Worm (Caenorhabditis elegans) whole organism, late embryonic: ENCODE results near the gene T23F6.5.

ENCODE experiments used
- C08G9.2 ChIP-seq: sonication (generic microtip); optimal IDR thresholded peaks from 2 replicates; lab custom pipeline; 2016; ENCODE audit warnings: mild to moderate bottlenecking, missing genetic modification characterization, moderate library complexity, missing compliant biosample characterization
- F13H6.1 ChIP-seq: sonication (generic microtip); optimal IDR thresholded peaks from 2 replicates; lab custom pipeline; 2016; ENCODE audit warnings: missing genetic modification characterization, missing compliant biosample characterization
- T23F11.4 ChIP-seq: fragments of 200-800 bp; sonication (Bioruptor generic); optimal IDR thresholded peaks from 2 replicates; lab custom pipeline; 2018; ENCODE audit warnings: mild to moderate bottlenecking, missing genetic modification characterization, missing compliant biosample characterization
- ahr-1 ChIP-seq: sonication (generic microtip); optimal IDR thresholded peaks from 2 replicates; lab custom pipeline; 2016; ENCODE audit warnings: missing genetic modification characterization, missing compliant biosample characterization
- ama-1 ChIP-seq: fragments of 150-350 bp; optimal IDR thresholded peaks from 2 replicates; lab custom pipeline; 2014
- ceh-14 ChIP-seq: sonication (generic microtip); optimal IDR thresholded peaks from 2 replicates; lab custom pipeline; 2016; ENCODE audit warnings: missing genotype, missing genetic modification characterization, missing compliant biosample characterization
- ceh-18 ChIP-seq: sonication (generic microtip); optimal IDR thresholded peaks from 2 replicates; lab custom pipeline; 2016; ENCODE audit warnings: missing genetic modification characterization, missing compliant biosample characterization
- ceh-19 ChIP-seq: fragments of 200-800 bp; sonication (Bioruptor generic); optimal IDR thresholded peaks from 2 replicates; lab custom pipeline; 2018; ENCODE audit warnings: mild to moderate bottlenecking, missing genetic modification characterization, missing compliant biosample characterization
- ceh-24 ChIP-seq: sonication (generic microtip); optimal IDR thresholded peaks from 2 replicates; lab custom pipeline; 2016; ENCODE audit warnings: mild to moderate bottlenecking, missing genetic modification characterization, missing compliant biosample characterization
- ceh-30 ChIP-seq: fragments of 150-350 bp; optimal IDR thresholded peaks from 2 replicates; lab custom pipeline; 2014; ENCODE audit warnings: missing biosample characterization, missing genetic modification characterization
- ceh-34 ChIP-seq: sonication (generic microtip); optimal IDR thresholded peaks from 2 replicates; lab custom pipeline; 2016; ENCODE audit warnings: mild to moderate bottlenecking, missing genetic modification characterization, missing compliant biosample characterization
- ceh-45 ChIP-seq: fragments of 200-800 bp; sonication (Bioruptor generic); IDR thresholded peaks from 2 replicates; pipeline ENCODE4 v1.3.6; 2022; ENCODE audit warnings: missing genetic modification reagents, missing genetic modification characterization, missing compliant biosample characterization
- ceh-9 ChIP-seq: sonication (generic microtip); optimal IDR thresholded peaks from 2 replicates; lab custom pipeline; 2016; ENCODE audit warnings: mild to moderate bottlenecking, missing genetic modification characterization, inconsistent platforms, missing compliant biosample characterization
- che-1 ChIP-seq: sonication (generic microtip); optimal IDR thresholded peaks from 2 replicates; lab custom pipeline; 2016; ENCODE audit warnings: mild to moderate bottlenecking, missing genetic modification characterization, missing compliant biosample characterization
- elt-2 ChIP-seq: sonication (generic microtip); optimal IDR thresholded peaks from 2 replicates; lab custom pipeline; 2016; ENCODE audit warnings: missing genetic modification reagents, missing genetic modification characterization, missing compliant biosample characterization
- elt-4 ChIP-seq: sonication (generic microtip); optimal IDR thresholded peaks from 2 replicates; lab custom pipeline; 2016; ENCODE audit warnings: missing genetic modification characterization, missing compliant biosample characterization
- ets-4 ChIP-seq: sonication (generic microtip); optimal IDR thresholded peaks from 2 replicates; lab custom pipeline; 2016; ENCODE audit warnings: missing genetic modification characterization, missing compliant biosample characterization
- eyg-1 ChIP-seq: sonication (generic microtip); optimal IDR thresholded peaks from 2 replicates; lab custom pipeline; 2016; ENCODE audit warnings: missing genotype, missing genetic modification characterization, missing compliant biosample characterization
- fkh-10 ChIP-seq: fragments of 150-350 bp; optimal IDR thresholded peaks from 2 replicates; lab custom pipeline; 2014; ENCODE audit warnings: missing biosample characterization, missing genetic modification reagents, missing genetic modification characterization
- gmeb-2 ChIP-seq: sonication (generic microtip); optimal IDR thresholded peaks from 2 replicates; lab custom pipeline; 2016; ENCODE audit warnings: missing genetic modification characterization, inconsistent platforms, missing compliant biosample characterization
- hlh-8 ChIP-seq: sonication (generic microtip); optimal IDR thresholded peaks from 2 replicates; lab custom pipeline; 2016; ENCODE audit warnings: missing genotype, missing genetic modification characterization, missing compliant biosample characterization
- lim-6 ChIP-seq: sonication (generic microtip); optimal IDR thresholded peaks from 2 replicates; lab custom pipeline; 2016; ENCODE audit warnings: missing genetic modification characterization, missing compliant biosample characterization
- mec-3 ChIP-seq: sonication (generic microtip); optimal IDR thresholded peaks from 2 replicates; lab custom pipeline; 2016; ENCODE audit warnings: borderline replicate concordance, missing genetic modification characterization, missing compliant biosample characterization
- npax-4 ChIP-seq: sonication (generic microtip); optimal IDR thresholded peaks from 2 replicates; lab custom pipeline; 2016; ENCODE audit warnings: missing genetic modification characterization, missing compliant biosample characterization
- pag-3 ChIP-seq: sonication (generic microtip); optimal IDR thresholded peaks from 2 replicates; lab custom pipeline; 2016; ENCODE audit warnings: missing compliant biosample characterization, missing genetic modification characterization, borderline replicate concordance
- pat-9 ChIP-seq: fragments of 200-800 bp; sonication (Bioruptor generic); optimal IDR thresholded peaks from 2 replicates; lab custom pipeline; 2018; ENCODE audit warnings: mild to moderate bottlenecking, missing genetic modification characterization, moderate library complexity, missing compliant biosample characterization
- pha-4 ChIP-seq: fragments of 150-350 bp; optimal IDR thresholded peaks from 2 replicates; lab custom pipeline; 2018; ENCODE audit warnings: missing biosample characterization, missing genetic modification reagents, missing genetic modification characterization
- pqm-1 ChIP-seq: sonication (generic microtip); optimal IDR thresholded peaks from 2 replicates; lab custom pipeline; 2016; ENCODE audit warnings: missing genetic modification characterization, missing compliant biosample characterization
- pros-1 ChIP-seq: fragments of 150-350 bp; optimal IDR thresholded peaks from 2 replicates; lab custom pipeline; 2014; ENCODE audit warnings: missing biosample characterization, missing genetic modification reagents, missing genetic modification characterization
- sox-2 ChIP-seq: fragments of 200-800 bp; sonication (Bioruptor generic); IDR thresholded peaks from 2 replicates; pipeline ENCODE4 v1.3.6; 2022; ENCODE audit warnings: missing genetic modification reagents, missing genetic modification characterization, missing compliant biosample characterization
- syd-9 ChIP-seq: sonication (generic microtip); optimal IDR thresholded peaks from 2 replicates; lab custom pipeline; 2016; ENCODE audit warnings: mild to moderate bottlenecking, missing genetic modification characterization, moderate library complexity, missing compliant biosample characterization
- ttx-3 ChIP-seq: sonication (generic microtip); optimal IDR thresholded peaks from 2 replicates; lab custom pipeline; 2016; ENCODE audit warnings: missing genetic modification reagents, missing genetic modification characterization, missing compliant biosample characterization
- unc-86 ChIP-seq: sonication (generic microtip); optimal IDR thresholded peaks from 2 replicates; lab custom pipeline; 2016; ENCODE audit warnings: missing genetic modification characterization, missing compliant biosample characterization
- ztf-16 ChIP-seq: sonication (generic microtip); optimal IDR thresholded peaks from 2 replicates; lab custom pipeline; 2017; ENCODE audit warnings: missing genetic modification characterization, missing compliant biosample characterization

T23F6.5 gene

DNA sequence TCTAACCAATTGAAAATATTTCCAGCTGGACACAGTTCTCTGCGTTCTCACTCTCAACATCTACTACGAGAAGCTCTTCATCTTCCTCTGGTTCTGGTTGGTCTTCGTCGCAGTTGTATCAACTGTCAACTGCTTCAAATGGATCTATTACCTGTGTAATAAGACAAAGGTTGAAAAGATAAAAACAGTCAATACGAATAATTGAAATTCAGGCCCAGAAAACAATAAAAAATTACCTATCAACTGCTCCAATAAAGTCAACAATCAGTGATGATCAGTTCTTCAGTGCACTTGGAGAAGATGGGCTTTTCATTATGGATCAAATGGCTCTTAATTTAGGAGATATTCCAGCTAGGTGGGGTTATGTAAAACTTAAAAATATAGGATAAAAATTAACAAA lies 7.4 kb upstream of the T23F6.5 start:
- no peak for TF ChIP-seq F13H6.1 (tag; lab: Kevin White, UChicago)

DNA sequence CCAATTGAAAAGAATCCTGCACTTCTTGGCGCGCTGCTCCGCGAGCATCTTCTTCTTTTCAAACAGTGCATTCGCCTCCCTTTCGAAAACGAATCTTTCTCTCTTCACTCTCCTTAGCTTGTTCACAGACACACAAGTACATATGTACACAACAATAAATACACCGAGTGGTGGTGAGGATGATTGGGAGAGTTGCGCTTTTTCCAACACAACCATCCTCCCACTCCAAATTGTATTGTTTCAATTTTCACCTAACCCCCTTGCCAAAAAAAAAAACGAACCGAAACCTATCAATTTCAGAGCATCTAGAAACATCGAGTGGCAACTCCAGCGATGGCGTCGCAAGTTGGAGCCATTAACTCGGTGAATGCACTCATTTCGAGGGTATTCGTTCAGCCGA lies 4.9 kb upstream of the T23F6.5 start, which contains the start of gene inx-6:
TSS of gene inx-6 (plus strand) at position 301 of the 400 bp plus-strand sequence.
- TF ChIP-seq pag-3 (tag; lab: Kevin White, UChicago): no peak
- no peak for TF ChIP-seq F13H6.1 (tag; lab: Kevin White, UChicago)
- TF ChIP-seq ceh-30 (tag; lab: Kevin White, UChicago): no peak
- TF ChIP-seq pros-1 (tag; lab: Kevin White, UChicago): no peak
- no peak for TF ChIP-seq unc-86 (tag; lab: Kevin White, UChicago)
- TF ChIP-seq fkh-10 (GFP tag; lab: Kevin White, UChicago): no peak
- no peak for TF ChIP-seq ceh-14 (tag; lab: Kevin White, UChicago)
- no peak for TF ChIP-seq gmeb-2 (tag; lab: Kevin White, UChicago)

DNA sequence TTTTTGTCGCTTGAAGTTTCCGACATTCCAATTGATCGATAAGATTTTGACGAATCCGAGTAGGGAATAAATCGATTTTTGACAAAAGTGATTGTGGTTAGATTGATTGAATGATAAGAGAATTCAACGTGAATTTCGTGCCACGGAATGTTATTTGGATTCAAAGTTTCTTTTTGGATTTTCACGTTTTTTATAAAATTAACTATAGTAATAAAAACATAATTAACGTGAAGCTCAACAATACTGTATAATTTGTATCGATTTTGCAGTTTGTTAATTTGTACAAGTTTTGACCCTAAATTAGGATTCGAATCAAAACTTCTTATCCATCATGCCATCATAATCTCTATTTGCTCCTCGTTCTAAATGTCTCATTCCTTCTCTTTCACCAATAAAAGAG lies 3.4 kb upstream of the T23F6.5 start, which contains the start of gene C36H8.1:
TSS of gene C36H8.1 (minus strand) at position 101 of the 400 bp plus-strand sequence.
- TF ChIP-seq hlh-8 (tag; lab: Kevin White, UChicago) (no peak), ceh-24 (no peak), ceh-30 (tag; lab: Kevin White, UChicago) (no peak)

DNA sequence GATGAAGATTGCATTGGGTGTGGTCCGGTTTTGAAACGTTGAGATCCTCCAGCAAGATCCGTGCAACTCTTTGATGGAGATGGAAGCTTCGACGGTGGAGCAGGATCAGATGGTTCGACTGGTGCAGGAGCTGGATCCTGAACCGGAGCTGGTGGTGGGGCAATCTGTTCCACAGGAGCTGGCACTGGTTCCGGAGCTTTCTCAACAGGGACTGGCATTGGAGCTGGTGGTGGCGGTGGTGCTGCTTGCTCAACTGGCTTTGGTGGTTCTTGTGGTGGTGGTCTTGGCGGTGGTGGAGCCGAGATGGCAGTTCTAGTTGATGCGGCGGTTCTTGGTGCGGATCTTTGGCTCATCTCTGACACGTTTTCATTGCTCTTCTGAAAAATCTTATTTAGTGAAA lies 2.3 kb upstream of the T23F6.5 start:
- TF ChIP-seq mec-3 (tag; lab: Kevin White, UChicago) (no peak), pha-4 (tag; lab: Kevin White, UChicago) (no peak), elt-4 (tag; lab: Kevin White, UChicago) (no peak), ama-1 (lab: Kevin White, UChicago) (no peak), T23F11.4 (GFP tag; lab: Kevin White, UChicago) (no peak), ceh-18 (tag; lab: Kevin White, UChicago) (no peak), ttx-3 (tag; lab: Kevin White, UChicago) (no peak), ceh-45 (no peak), ceh-9 (no peak), syd-9 (no peak), ztf-16 (tag; lab: Kevin White, UChicago) (no peak), eyg-1 (tag; lab: Kevin White, UChicago) (no peak), ets-4 (tag; lab: Kevin White, UChicago) (no peak), lim-6 (tag; lab: Kevin White, UChicago) (no peak), npax-4 (no peak), ahr-1 (tag; lab: Kevin White, UChicago) (no peak), pqm-1 (tag; lab: Kevin White, UChicago) (no peak)
- TF ChIP-seq, all 69 proteins: peak for 0

DNA sequence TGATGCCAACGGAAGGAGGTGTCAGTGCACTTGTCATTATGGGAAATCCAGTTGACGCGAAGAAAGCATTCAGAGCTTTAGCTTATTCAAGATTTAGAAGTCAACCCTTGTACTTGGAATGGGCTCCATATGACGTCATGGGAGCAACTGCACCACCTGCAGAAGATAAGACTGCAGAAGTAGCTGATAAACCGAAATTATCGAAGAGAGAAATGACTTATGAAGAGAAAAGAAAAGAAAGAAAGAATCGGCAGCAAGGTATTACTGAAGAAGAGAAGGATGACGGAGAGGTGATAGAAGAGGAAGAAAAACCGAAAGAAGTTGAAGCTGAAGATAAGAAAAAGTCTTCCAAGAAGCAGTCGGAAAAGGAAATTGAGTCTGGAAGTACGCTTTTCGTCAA lies 13.2 kb downstream of the T23F6.5 start:
- TF ChIP-seq elt-2 (peak; percentile 65), ceh-34 (tag; lab: Kevin White, UChicago) (no peak)

DNA sequence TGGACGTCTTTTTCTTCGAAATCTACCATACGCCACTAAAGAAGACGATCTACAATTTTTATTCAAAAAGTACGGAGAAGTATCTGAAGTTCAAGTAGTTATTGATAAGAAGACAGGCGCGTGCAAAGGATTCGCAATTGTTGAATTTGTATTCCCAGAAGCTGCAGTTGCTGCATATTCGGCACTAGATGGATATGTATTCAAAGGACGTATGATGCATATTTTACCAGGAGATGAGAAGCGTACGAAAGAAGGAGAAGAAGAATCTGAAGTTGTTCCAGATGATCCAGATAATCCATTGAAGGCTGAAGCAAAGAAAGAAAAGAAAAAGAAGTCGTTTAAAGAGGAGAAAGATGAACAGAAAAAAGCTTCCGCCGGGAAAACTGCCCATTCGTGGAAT lies 15.4 kb downstream of the T23F6.5 start:
- no peak for TF ChIP-seq ceh-19
- no peak for TF ChIP-seq sox-2 (GFP tag; lab: Robert Waterston, UW)
- no peak for TF ChIP-seq pat-9 (tag; lab: Kevin White, UChicago)
- TF ChIP-seq elt-4 (tag; lab: Kevin White, UChicago): no peak
- TF ChIP-seq C08G9.2 (tag; lab: Kevin White, UChicago): no peak
- TF ChIP-seq che-1: no peak
- no peak for TF ChIP-seq ceh-30 (tag; lab: Kevin White, UChicago)
